Worm (Caenorhabditis elegans) whole organism, young adult: ENCODE measurements around the gene lips-8.

ENCODE experiments used
- B0336.3 ChIP-seq: fragments of 200-800 bp; sonication (Bioruptor generic); IDR thresholded peaks from 2 replicates; pipeline ENCODE4 v1.3.6; 2022; ENCODE audit warnings: missing genetic modification characterization, missing compliant biosample characterization
- C06A6.2 ChIP-seq: fragments of 200-800 bp; sonication (Bioruptor generic); conservative IDR thresholded peaks from 2 replicates; pipeline ENCODE4 v1.3.6; 2022; ENCODE audit warnings: missing genetic modification characterization, missing compliant biosample characterization
- F49E8.2 ChIP-seq: sonication (generic microtip); optimal IDR thresholded peaks from 3 replicates; lab custom pipeline; 2017; ENCODE audit warnings: missing genetic modification characterization, mild to moderate bottlenecking, missing compliant biosample characterization, antibody characterized with exemption, moderate library complexity; ENCODE audit not compliant: insufficient read depth
- F55B11.4 ChIP-seq: sonication (generic microtip); optimal IDR thresholded peaks from 2 replicates; lab custom pipeline; 2016; ENCODE audit warnings: missing compliant biosample characterization, missing genetic modification characterization, borderline replicate concordance; ENCODE audit not compliant: insufficient read depth
- F57A8.1 ChIP-seq: fragments of 200-800 bp; sonication (Bioruptor generic); optimal IDR thresholded peaks from 2 replicates; lab custom pipeline; 2018; ENCODE audit warnings: mild to moderate bottlenecking, missing genetic modification characterization, moderate library complexity, missing compliant biosample characterization
- F57C9.4 ChIP-seq: sonication (generic microtip); optimal IDR thresholded peaks from 2 replicates; lab custom pipeline; 2017; ENCODE audit warnings: mild to moderate bottlenecking, missing genetic modification characterization, missing compliant biosample characterization
- T07F8.4 ChIP-seq: sonication (generic microtip); optimal IDR thresholded peaks from 2 replicates; lab custom pipeline; 2016; ENCODE audit warnings: mild to moderate bottlenecking, missing genetic modification characterization, moderate library complexity, missing compliant biosample characterization
- akir-1 ChIP-seq: fragments of 200-800 bp; sonication (Bioruptor generic); optimal IDR thresholded peaks from 2 replicates; lab custom pipeline; 2018; ENCODE audit warnings: mild to moderate bottlenecking, missing genetic modification characterization, moderate library complexity, missing compliant biosample characterization
- ama-1 ChIP-seq, 3 experiments: fragments of 150-350 bp in 1 of 3; sonication (generic microtip) in 2 of 3; optimal IDR thresholded peaks; 2 replicates each; lab custom pipeline; 2014 to 2018; ENCODE audit warnings: missing biosample characterization in 2 of 3, missing genetic modification characterization in 2 of 3, missing genetic modification reagents in 2 of 3
- aptf-3 ChIP-seq: fragments of 200-800 bp; sonication (Bioruptor generic); IDR thresholded peaks from 2 replicates; pipeline ENCODE4 v1.3.6; 2022; ENCODE audit warnings: missing genetic modification characterization, missing compliant biosample characterization
- athp-1 ChIP-seq: sonication (generic microtip); optimal IDR thresholded peaks from 2 replicates; lab custom pipeline; 2017; ENCODE audit warnings: mild to moderate bottlenecking, missing genetic modification characterization, missing compliant biosample characterization
- bed-2 ChIP-seq: fragments of 200-800 bp; sonication (Bioruptor generic); IDR thresholded peaks from 2 replicates; pipeline ENCODE4 v1.3.6; 2022; ENCODE audit warnings: missing genetic modification reagents, missing genetic modification characterization, missing compliant biosample characterization
- cebp-1 ChIP-seq, 2 experiments: fragments of 200-800 bp in 1 of 2; sonication (Bioruptor generic) in 1 of 2; sonication (generic microtip) in 1 of 2; IDR thresholded peaks in 1 of 2; optimal IDR thresholded peaks in 1 of 2; 2 replicates each; pipeline versions ENCODE4 v1.3.6 to Lab custom; 2017 to 2022; ENCODE audit warnings: missing compliant biosample characterization in 2 of 2, missing genetic modification characterization in 2 of 2, mild to moderate bottlenecking in 1 of 2, missing genetic modification reagents in 1 of 2, moderate library complexity in 1 of 2
- ceh-100 ChIP-seq: fragments of 200-800 bp; sonication (Bioruptor generic); IDR thresholded peaks from 2 replicates; pipeline ENCODE4 v1.3.6; 2022; ENCODE audit warnings: missing genetic modification reagents, missing genetic modification characterization, missing compliant biosample characterization
- ceh-27 ChIP-seq: fragments of 200-800 bp; sonication (Bioruptor generic); optimal IDR thresholded peaks from 2 replicates; lab custom pipeline; 2018; ENCODE audit warnings: mild to moderate bottlenecking, missing genetic modification characterization, moderate library complexity, missing compliant biosample characterization
- ceh-58 ChIP-seq: fragments of 200-800 bp; sonication (Bioruptor generic); IDR thresholded peaks from 2 replicates; pipeline ENCODE4 v1.3.6; 2022; ENCODE audit warnings: missing genetic modification characterization, missing compliant biosample characterization
- ceh-91 ChIP-seq: fragments of 200-800 bp; sonication (Bioruptor generic); IDR thresholded peaks from 2 replicates; pipeline ENCODE4 v1.3.6; 2022; ENCODE audit warnings: missing genetic modification reagents, missing genetic modification characterization, missing compliant biosample characterization
- dox-1 ChIP-seq: fragments of 200-800 bp; sonication (Bioruptor generic); IDR thresholded peaks from 2 replicates; pipeline ENCODE4 v1.3.6; 2022; ENCODE audit warnings: missing genetic modification reagents, missing genetic modification characterization, missing compliant biosample characterization
- dpl-1 ChIP-seq: fragments of 150-350 bp; optimal IDR thresholded peaks from 2 replicates; lab custom pipeline; 2014; ENCODE audit warnings: missing biosample characterization, missing genetic modification reagents, missing genetic modification characterization
- egl-44 ChIP-seq: fragments of 200-800 bp; sonication (Bioruptor generic); IDR thresholded peaks from 2 replicates; pipeline ENCODE4 v1.3.6; 2022; ENCODE audit warnings: missing genetic modification reagents, missing genetic modification characterization, missing compliant biosample characterization
- ekl-4 ChIP-seq: fragments of 200-800 bp; sonication (Bioruptor generic); IDR thresholded peaks from 2 replicates; pipeline ENCODE4 v1.3.6; 2022; ENCODE audit warnings: missing genetic modification reagents, missing genetic modification characterization, missing compliant biosample characterization
- hlh-26 ChIP-seq: fragments of 200-800 bp; sonication (Bioruptor generic); conservative IDR thresholded peaks from 2 replicates; pipeline ENCODE4 v1.3.6; 2022; ENCODE audit warnings: missing genetic modification reagents, missing genetic modification characterization, missing compliant biosample characterization
- hmg-1.2 ChIP-seq: fragments of 200-800 bp; sonication (Bioruptor generic); IDR thresholded peaks from 2 replicates; pipeline ENCODE4 v1.3.6; 2022; ENCODE audit warnings: missing genetic modification reagents, missing genetic modification characterization, missing compliant biosample characterization
- lin-54 ChIP-seq: fragments of 200-800 bp; sonication (Bioruptor generic); optimal IDR thresholded peaks from 2 replicates; lab custom pipeline; 2018; ENCODE audit warnings: mild to moderate bottlenecking, missing genetic modification characterization, missing compliant biosample characterization
- lir-1 ChIP-seq: fragments of 200-800 bp; sonication (Bioruptor generic); conservative IDR thresholded peaks from 2 replicates; pipeline ENCODE4 v1.3.6; 2022; ENCODE audit warnings: missing genetic modification reagents, missing genetic modification characterization, missing compliant biosample characterization
- lsl-1 ChIP-seq: fragments of 200-800 bp; sonication (Bioruptor generic); optimal IDR thresholded peaks from 2 replicates; lab custom pipeline; 2018; ENCODE audit warnings: mild to moderate bottlenecking, missing genetic modification characterization, moderate library complexity, missing compliant biosample characterization
- madf-6 ChIP-seq: fragments of 200-800 bp; sonication (Bioruptor generic); IDR thresholded peaks from 2 replicates; pipeline ENCODE4 v1.3.6; 2022; ENCODE audit warnings: missing genetic modification reagents, missing genetic modification characterization, missing compliant biosample characterization
- madf-8 ChIP-seq: fragments of 200-800 bp; sonication (Bioruptor generic); conservative IDR thresholded peaks from 2 replicates; pipeline ENCODE4 v1.3.6; 2022; ENCODE audit warnings: missing genetic modification reagents, missing genetic modification characterization, missing compliant biosample characterization
- nhr-179 ChIP-seq: sonication (generic microtip); optimal IDR thresholded peaks from 2 replicates; lab custom pipeline; 2016; ENCODE audit warnings: mild to moderate bottlenecking, missing genetic modification characterization, missing compliant biosample characterization
- nhr-90 ChIP-seq: sonication (generic microtip); optimal IDR thresholded peaks from 2 replicates; lab custom pipeline; 2016; ENCODE audit warnings: missing genotype, mild to moderate bottlenecking, missing genetic modification characterization, missing compliant biosample characterization
- rec-8 ChIP-seq, 2 experiments: sonication (generic microtip); optimal IDR thresholded peaks; 2 replicates each; lab custom pipeline; 2016; ENCODE audit warnings: mild to moderate bottlenecking in 2 of 2, missing genetic modification characterization in 2 of 2, missing genetic modification reagents in 2 of 2, missing genotype in 2 of 2, missing biosample characterization in 1 of 2, missing compliant biosample characterization in 1 of 2, moderate library complexity in 1 of 2
- rpc-1 ChIP-seq, 2 experiments: fragments of 150-350 bp in 1 of 2; sonication (generic microtip) in 1 of 2; optimal IDR thresholded peaks; 2 replicates each; lab custom pipeline; 2014 to 2018; ENCODE audit warnings: missing biosample characterization in 1 of 2, missing genetic modification characterization in 1 of 2, missing genetic modification reagents in 1 of 2, missing genotype in 1 of 2
- sdz-38 ChIP-seq: sonication (generic microtip); optimal IDR thresholded peaks from 2 replicates; lab custom pipeline; 2016; ENCODE audit warnings: missing genotype, missing genetic modification characterization, missing compliant biosample characterization
- snpc-4 ChIP-seq, 5 experiments: fragments of 150-350 bp in 1 of 5; sonication (generic microtip) in 4 of 5; optimal IDR thresholded peaks; 2 replicates each; lab custom pipeline; 2014 to 2018; ENCODE audit warnings: missing genetic modification characterization in 5 of 5, missing biosample characterization in 3 of 5, antibody characterized with exemption in 2 of 5, mild to moderate bottlenecking in 2 of 5, missing compliant biosample characterization in 2 of 5, missing genotype in 2 of 5, moderate library complexity in 2 of 5, missing genetic modification reagents in 1 of 5
- sptf-2 ChIP-seq: fragments of 200-800 bp; sonication (Bioruptor generic); optimal IDR thresholded peaks from 2 replicates; lab custom pipeline; 2018; ENCODE audit warnings: mild to moderate bottlenecking, missing genetic modification characterization, missing compliant biosample characterization
- tlf-1 ChIP-seq: fragments of 200-800 bp; sonication (Bioruptor generic); optimal IDR thresholded peaks from 2 replicates; lab custom pipeline; 2018; ENCODE audit warnings: mild to moderate bottlenecking, missing genetic modification characterization, missing compliant biosample characterization
- xnd-1 ChIP-seq: sonication (generic microtip); optimal IDR thresholded peaks from 2 replicates; lab custom pipeline; 2016; ENCODE audit warnings: missing genotype, missing genetic modification reagents, missing genetic modification characterization, missing compliant biosample characterization
- ztf-25 ChIP-seq: fragments of 200-800 bp; sonication (Bioruptor generic); IDR thresholded peaks from 2 replicates; pipeline ENCODE4 v1.3.6; 2022; ENCODE audit warnings: missing genetic modification reagents, missing genetic modification characterization, missing compliant biosample characterization
- ztf-28 ChIP-seq: fragments of 200-800 bp; sonication (Bioruptor generic); IDR thresholded peaks from 2 replicates; pipeline ENCODE4 v1.3.6; 2022; ENCODE audit warnings: missing genetic modification reagents, missing genetic modification characterization, missing compliant biosample characterization
- ztf-6 ChIP-seq: fragments of 200-800 bp; sonication (Bioruptor generic); IDR thresholded peaks from 2 replicates; pipeline ENCODE4 v1.3.6; 2022; ENCODE audit warnings: missing genetic modification reagents, missing genetic modification characterization, missing compliant biosample characterization

The lips-8 gene

DNA sequence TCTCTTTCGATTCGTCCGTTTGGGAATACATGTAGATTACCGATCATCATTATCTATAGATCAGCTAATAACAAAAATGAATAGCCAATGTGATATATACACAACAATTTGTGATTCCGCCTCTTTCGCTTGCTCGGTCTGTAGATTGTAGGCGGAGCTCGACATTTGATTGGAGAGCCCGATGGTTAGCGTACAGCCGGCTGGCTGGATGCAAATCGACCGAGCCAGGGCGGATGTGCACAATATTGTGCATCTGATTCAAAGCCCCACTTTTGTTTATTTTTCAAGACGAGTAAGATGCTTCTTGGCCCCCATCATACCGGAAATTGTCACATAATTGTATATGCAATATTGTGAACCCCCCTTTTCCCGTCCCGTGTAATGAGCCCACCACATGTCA lies 36.6 kb upstream of the lips-8 start, which contains the start of gene dmd-4:
dmd-4 (minus strand) TSS at position 101 of the 400 bp plus-strand sequence.
- no peak for TF ChIP-seq nhr-179 (tag; lab: Kevin White, UChicago)
- no peak for TF ChIP-seq madf-6 (GFP tag; lab: Robert Waterston, UW)
- TF ChIP-seq ceh-58 (GFP tag; lab: Robert Waterston, UW): no peak
- no peak for TF ChIP-seq ceh-100 (GFP tag; lab: Robert Waterston, UW)
- TF ChIP-seq hlh-26 (GFP tag; lab: Robert Waterston, UW): no peak

DNA sequence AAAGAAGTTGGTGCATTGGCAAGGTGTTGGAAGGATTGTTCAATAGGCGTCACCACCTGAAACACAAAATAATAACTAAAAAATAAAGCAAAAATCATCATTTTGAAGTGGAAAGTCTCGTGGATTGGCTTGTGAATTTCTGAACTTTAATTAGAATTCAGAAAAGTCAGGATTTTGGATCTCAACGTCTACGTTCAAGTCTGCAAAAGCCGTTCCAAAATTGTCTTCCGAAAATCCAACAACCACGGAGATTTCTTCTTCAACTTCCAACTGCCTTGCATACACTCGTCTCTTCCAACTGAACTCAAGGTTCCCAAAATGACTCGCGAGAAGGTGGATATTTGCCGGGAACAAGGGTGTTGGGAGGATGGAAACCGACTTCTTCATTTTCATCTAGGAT lies 32.6 kb upstream of the lips-8 start, which contains the start of gene C27C12.3:
C27C12.3 (minus strand) TSS at position 101 of the 400 bp plus-strand sequence.
- TF ChIP-seq akir-1 (GFP tag; lab: Kevin White, UChicago) (no peak), hlh-26 (GFP tag; lab: Robert Waterston, UW) (no peak), rpc-1 (optimal IDR thresholded peaks at IDR 0.05; lab: Kevin White, UChicago) (no peak), rpc-1 (tag; optimal IDR thresholded peaks at IDR 0.05; lab: Kevin White, UChicago) (no peak), athp-1 (no peak), hmg-1.2 (GFP tag; lab: Robert Waterston, UW) (no peak), snpc-4 (GFP tag; optimal IDR thresholded peaks at IDR 0.05; lab: Kevin White, UChicago) (no peak), snpc-4 (tag; optimal IDR thresholded peaks at IDR 0.05; lab: Kevin White, UChicago) (no peak), ztf-6 (GFP tag; lab: Robert Waterston, UW) (no peak), F57C9.4 (tag; lab: Kevin White, UChicago) (no peak), lin-54 (GFP tag; lab: Kevin White, UChicago) (no peak), ceh-58 (GFP tag; lab: Robert Waterston, UW) (no peak), ama-1 (optimal IDR thresholded peaks at IDR 0.05; lab: Kevin White, UChicago) (no peak), ama-1 (GFP tag; optimal IDR thresholded peaks at IDR 0.05; lab: Kevin White, UChicago) (no peak), B0336.3 (GFP tag; lab: Robert Waterston, UW) (no peak), bed-2 (no peak), sdz-38 (tag; lab: Kevin White, UChicago) (no peak), ceh-27 (GFP tag; lab: Kevin White, UChicago) (no peak), lir-1 (GFP tag; lab: Robert Waterston, UW) (no peak), rec-8 (tag; optimal IDR thresholded peaks at IDR 0.05; lab: Kevin White, UChicago) (no peak), tlf-1 (GFP tag; lab: Kevin White, UChicago) (no peak)
- TF ChIP-seq, all 124 proteins: peak for 0

DNA sequence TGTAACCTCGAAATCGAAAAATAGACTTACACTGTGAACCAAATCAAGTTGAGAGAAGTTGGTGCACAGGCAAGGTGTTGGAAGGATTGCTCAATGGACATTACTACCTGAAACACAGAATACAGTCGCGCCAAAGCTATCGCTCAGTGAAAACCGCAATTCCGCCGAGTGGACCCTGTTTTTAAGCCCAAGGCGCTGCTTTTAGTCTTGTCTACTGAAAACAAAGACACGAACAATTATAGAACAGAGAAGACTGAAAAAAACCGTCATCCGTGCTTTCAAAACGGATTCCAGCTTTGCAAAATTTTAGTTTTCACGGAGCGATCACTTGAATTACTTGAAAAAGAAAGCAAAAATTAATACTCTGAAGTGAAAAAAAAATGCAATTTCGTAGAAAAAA lies 30.1 kb upstream of the lips-8 start, which contains the start of gene F31F6.1:
F31F6.1 (minus strand) TSS at position 101 of the 400 bp plus-strand sequence.
- no peak for TF ChIP-seq F49E8.2 (tag; lab: Kevin White, UChicago)
- no peak for TF ChIP-seq sptf-2 (GFP tag; lab: Kevin White, UChicago)
- no peak for TF ChIP-seq lsl-1 (GFP tag; lab: Kevin White, UChicago)
- no peak for TF ChIP-seq dpl-1
- no peak for TF ChIP-seq C06A6.2
- TF ChIP-seq dox-1 (GFP tag; lab: Robert Waterston, UW): no peak
- TF ChIP-seq tlf-1 (GFP tag; lab: Kevin White, UChicago): no peak
- no peak for TF ChIP-seq F57A8.1 (GFP tag; lab: Kevin White, UChicago)
- TF ChIP-seq, all 124 proteins: peak for 0

DNA sequence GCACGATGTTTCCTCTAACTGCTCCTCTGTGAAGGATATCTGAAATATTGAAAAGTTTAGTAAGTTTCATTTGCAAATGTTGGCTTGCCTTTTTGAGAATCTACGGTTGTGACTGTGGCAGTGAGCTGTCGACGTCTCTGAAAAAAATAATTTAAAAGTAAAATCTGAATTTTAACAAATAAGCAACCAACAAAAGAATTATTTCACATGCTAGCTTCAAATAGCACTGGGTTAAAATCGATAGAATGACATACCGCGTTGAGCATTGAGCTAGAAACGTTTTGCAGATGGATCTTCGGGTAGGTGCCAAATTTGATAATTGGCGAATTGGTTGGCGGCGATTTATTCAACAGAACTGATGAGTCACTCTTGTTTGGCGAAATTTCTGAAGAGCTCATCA lies 26.5 kb upstream of the lips-8 start, which contains the start of gene F31F6.2:
F31F6.2 (minus strand) TSS at position 101 of the 400 bp plus-strand sequence.
- TF ChIP-seq egl-44 (GFP tag; lab: Robert Waterston, UW) (no peak), ztf-28 (GFP tag; lab: Robert Waterston, UW) (no peak), F57A8.1 (GFP tag; lab: Kevin White, UChicago) (no peak), nhr-179 (tag; lab: Kevin White, UChicago) (no peak), xnd-1 (tag; lab: Kevin White, UChicago) (no peak), F55B11.4 (no peak), madf-8 (no peak), T07F8.4 (tag; lab: Kevin White, UChicago) (no peak), ekl-4 (GFP tag; lab: Robert Waterston, UW) (no peak), dox-1 (GFP tag; lab: Robert Waterston, UW) (no peak), ceh-91 (GFP tag; lab: Robert Waterston, UW) (no peak), aptf-3 (no peak), cebp-1 (GFP tag; IDR thresholded peaks at IDR 0.05; lab: Robert Waterston, UW) (no peak), cebp-1 (tag; optimal IDR thresholded peaks at IDR 0.05; lab: Kevin White, UChicago) (no peak), ztf-25 (no peak), nhr-90 (tag; lab: Kevin White, UChicago) (no peak)
